In genomic region chrIV:1763452-1763851, ce11 we compare ENCODE assay signal across 1 worm cellular context.
TF ChIP-seq lines count a peak whose summit lies in the region.

No protein-coding gene starts in this region.

TF ChIP-seq in whole organism, young adult, 124 proteins besides CTCF, POLR2A, EP300 and RAD21 (continued from another document):
- TF ChIP-seq ztf-18 (tag; optimal IDR thresholded peaks at IDR 0.05; lab: Kevin White, UChicago) = peak; percentile 13
- TF ChIP-seq aptf-2 (GFP tag; conservative IDR thresholded peaks at IDR 0.05; lab: Robert Waterston, UW) = no peak
- no peak for TF ChIP-seq K12H6.12 (tag; optimal IDR thresholded peaks at IDR 0.05; lab: Kevin White, UChicago)
- no peak for TF ChIP-seq hlh-12 (tag; optimal IDR thresholded peaks at IDR 0.05; lab: Kevin White, UChicago)
- TF ChIP-seq ceh-27 (GFP tag; optimal IDR thresholded peaks at IDR 0.05; lab: Kevin White, UChicago) = no peak
- peak; percentile 65; the same call in 1 of the 2 replicates for TF ChIP-seq dox-1 (GFP tag; IDR thresholded peaks at IDR 0.05; lab: Robert Waterston, UW)
- TF ChIP-seq B0019.2 (GFP tag; conservative IDR thresholded peaks at IDR 0.05; lab: Robert Waterston, UW) = no peak
- no peak for TF ChIP-seq die-1 (tag; optimal IDR thresholded peaks at IDR 0.05; lab: Kevin White, UChicago)
- no peak for TF ChIP-seq ceh-79 (tag; optimal IDR thresholded peaks at IDR 0.05; lab: Kevin White, UChicago)
- TF ChIP-seq ztf-28 (GFP tag; IDR thresholded peaks at IDR 0.05; lab: Robert Waterston, UW) = 0 out of 2 replicates have a peak, but pooled peaks have one; percentile 14
- no peak for TF ChIP-seq attf-3 (GFP tag; conservative IDR thresholded peaks at IDR 0.05; lab: Robert Waterston, UW)
- TF ChIP-seq hrde-1 (tag; optimal IDR thresholded peaks at IDR 0.05; lab: Kevin White, UChicago; ENCODE audit: borderline replicate concordance) = no peak
- no peak for TF ChIP-seq lir-1 (GFP tag; conservative IDR thresholded peaks at IDR 0.05; lab: Robert Waterston, UW)
- no peak for TF ChIP-seq nfya-2 (GFP tag; IDR thresholded peaks at IDR 0.05; lab: Robert Waterston, UW)
- no peak for TF ChIP-seq mel-28 (tag; optimal IDR thresholded peaks at IDR 0.05; lab: Kevin White, UChicago; ENCODE audit: borderline replicate concordance)
- no peak for TF ChIP-seq unc-130 (GFP tag; optimal IDR thresholded peaks at IDR 0.05; lab: Kevin White, UChicago)
- peak; percentile 64 for TF ChIP-seq lsl-1 (GFP tag; optimal IDR thresholded peaks at IDR 0.05; lab: Kevin White, UChicago)
- no peak for TF ChIP-seq F57A8.1 (GFP tag; optimal IDR thresholded peaks at IDR 0.05; lab: Kevin White, UChicago)
- no peak for TF ChIP-seq nhr-27 (tag; optimal IDR thresholded peaks at IDR 0.05; lab: Kevin White, UChicago)
- no peak for TF ChIP-seq akir-1 (GFP tag; optimal IDR thresholded peaks at IDR 0.05; lab: Kevin White, UChicago)
- TF ChIP-seq T26A5.8 (tag; optimal IDR thresholded peaks at IDR 0.05; lab: Kevin White, UChicago) = no peak
- peak; percentile 78 for TF ChIP-seq zfh-2 (GFP tag; conservative IDR thresholded peaks at IDR 0.05; lab: Robert Waterston, UW)
- TF ChIP-seq him-1 (tag; optimal IDR thresholded peaks at IDR 0.05; lab: Kevin White, UChicago) = no peak
- no peak for TF ChIP-seq F49E8.2 (tag; optimal IDR thresholded peaks at IDR 0.05; lab: Kevin White, UChicago; ENCODE audit: insufficient read depth)
- no peak for TF ChIP-seq somi-1 (GFP tag; optimal IDR thresholded peaks at IDR 0.05; lab: Kevin White, UChicago)
- no peak for TF ChIP-seq let-526 (GFP tag; IDR thresholded peaks at IDR 0.05; lab: Robert Waterston, UW)
- peak; percentile 47 for TF ChIP-seq tbp1 (GFP tag; optimal IDR thresholded peaks at IDR 0.05; lab: Kevin White, UChicago)
- no peak for TF ChIP-seq aptf-3 (GFP tag; IDR thresholded peaks at IDR 0.05; lab: Robert Waterston, UW)
- TF ChIP-seq chd-7 (tag; optimal IDR thresholded peaks at IDR 0.05; lab: Kevin White, UChicago) = no peak
- TF ChIP-seq rec-8 (tag; optimal IDR thresholded peaks at IDR 0.05; lab: Kevin White, UChicago) = peak in 1 of 2 experiments; percentile 15
- no peak for TF ChIP-seq lin-40 (tag; optimal IDR thresholded peaks at IDR 0.05; lab: Kevin White, UChicago)
- TF ChIP-seq B0336.3 (GFP tag; IDR thresholded peaks at IDR 0.05; lab: Robert Waterston, UW) = peak; percentile 54
- TF ChIP-seq K11D2.4 (GFP tag; IDR thresholded peaks at IDR 0.05; lab: Robert Waterston, UW) = no peak
- TF ChIP-seq hlh-26 (GFP tag; conservative IDR thresholded peaks at IDR 0.05; lab: Robert Waterston, UW) = no peak
- TF ChIP-seq ceh-100 (GFP tag; IDR thresholded peaks at IDR 0.05; lab: Robert Waterston, UW) = 0 out of 2 replicates have a peak, but pooled peaks have one; percentile 28
- peak; percentile 66; the same call in 1 of the 2 replicates for TF ChIP-seq D2030.7 (GFP tag; IDR thresholded peaks at IDR 0.05; lab: Robert Waterston, UW)
- TF ChIP-seq dpl-1 (GFP tag; optimal IDR thresholded peaks at IDR 0.05; lab: Kevin White, UChicago) = no peak
- TF ChIP-seq ceh-58 (GFP tag; IDR thresholded peaks at IDR 0.05; lab: Robert Waterston, UW) = no peak
- TF ChIP-seq ztf-3 (GFP tag; optimal IDR thresholded peaks at IDR 0.05; lab: Kevin White, UChicago) = no peak
- no peak for TF ChIP-seq pha-4 (tag; optimal IDR thresholded peaks at IDR 0.05; lab: Kevin White, UChicago)
- no peak for TF ChIP-seq nfya-1 (tag; optimal IDR thresholded peaks at IDR 0.05; lab: Kevin White, UChicago; ENCODE audit: borderline replicate concordance, insufficient read depth)
- TF ChIP-seq mxl-1 (tag; optimal IDR thresholded peaks at IDR 0.05; lab: Kevin White, UChicago) = no peak
- no peak for TF ChIP-seq egl-44 (GFP tag; IDR thresholded peaks at IDR 0.05; lab: Robert Waterston, UW)
- TF ChIP-seq nhr-179 (tag; optimal IDR thresholded peaks at IDR 0.05; lab: Kevin White, UChicago) = no peak
- no peak for TF ChIP-seq sea-2 (GFP tag; IDR thresholded peaks at IDR 0.05; lab: Robert Waterston, UW)
- TF ChIP-seq efl-1 (GFP tag; optimal IDR thresholded peaks at IDR 0.05; lab: Kevin White, UChicago) = peak; percentile 38
- no peak for TF ChIP-seq F39B2.1 (GFP tag; IDR thresholded peaks at IDR 0.05; lab: Robert Waterston, UW)
- TF ChIP-seq unc-62 (GFP tag; optimal IDR thresholded peaks at IDR 0.05; lab: Kevin White, UChicago) = no peak
- TF ChIP-seq madf-6 (GFP tag; IDR thresholded peaks at IDR 0.05; lab: Robert Waterston, UW) = peak; percentile 69
- no peak for TF ChIP-seq F52B5.7 (tag; optimal IDR thresholded peaks at IDR 0.05; lab: Kevin White, UChicago)
- no peak for TF ChIP-seq ztf-22 (GFP tag; optimal IDR thresholded peaks at IDR 0.05; lab: Kevin White, UChicago)
- no peak for TF ChIP-seq Y67H2A.10 (GFP tag; conservative IDR thresholded peaks at IDR 0.05; lab: Robert Waterston, UW)
- TF ChIP-seq pbrm-1 (GFP tag; IDR thresholded peaks at IDR 0.05; lab: Robert Waterston, UW) = peak; percentile 97
- no peak for TF ChIP-seq gei-17 (GFP tag; optimal IDR thresholded peaks at IDR 0.05; lab: Kevin White, UChicago)
- TF ChIP-seq ekl-4 (GFP tag; IDR thresholded peaks at IDR 0.05; lab: Robert Waterston, UW) = peak; percentile 62; the same call in 1 of the 2 replicates
